Fruit fly (Drosophila melanogaster) whole organism, prepupa: ENCODE results near the gene laf.

Experiments
- Blimp-1 ChIP-seq: fragments of 200-800 bp; sonication (Bioruptor generic); optimal IDR thresholded peaks from 3 replicates; lab custom pipeline; 2017; ENCODE audit warnings: missing biosample characterization, missing genetic modification characterization, mild to moderate bottlenecking, moderate library complexity, missing genetic modification reagents
- CG10631 ChIP-seq: fragments of 200-800 bp; sonication (Bioruptor generic); optimal IDR thresholded peaks from 2 replicates; lab custom pipeline; 2016; ENCODE audit warnings: missing biosample characterization, missing genetic modification characterization
- CG10669 ChIP-seq: fragments of 200-800 bp; sonication (Bioruptor generic); optimal IDR thresholded peaks from 3 replicates; lab custom pipeline; 2018; ENCODE audit warnings: missing biosample characterization, mild to moderate bottlenecking, missing genetic modification characterization, moderate library complexity
- CG11294 ChIP-seq: fragments of 200-800 bp; sonication (Bioruptor generic); IDR thresholded peaks from 2 replicates; pipeline ENCODE4 v1.3.6; 2022; ENCODE audit warnings: missing biosample characterization, missing genetic modification characterization
- CG11762 ChIP-seq: fragments of 200-800 bp; sonication (Bioruptor generic); optimal IDR thresholded peaks from 3 replicates; lab custom pipeline; 2016; ENCODE audit warnings: missing biosample characterization, missing genetic modification characterization; ENCODE audit not compliant: insufficient read depth
- CG11902 ChIP-seq: fragments of 200-800 bp; sonication (Bioruptor generic); optimal IDR thresholded peaks from 3 replicates; lab custom pipeline; 2016; ENCODE audit warnings: missing biosample characterization, missing genetic modification characterization
- CG15336 ChIP-seq: fragments of 200-800 bp; sonication (Bioruptor generic); IDR thresholded peaks from 2 replicates; pipeline ENCODE4 v1.3.6; 2022; ENCODE audit warnings: missing biosample characterization, missing genetic modification characterization
- CG1621 ChIP-seq: fragments of 200-800 bp; sonication (Bioruptor generic); optimal IDR thresholded peaks from 3 replicates; lab custom pipeline; 2018; ENCODE audit warnings: missing biosample characterization, mild to moderate bottlenecking, missing genetic modification characterization
- CG16779 ChIP-seq: fragments of 200-800 bp; sonication (Bioruptor generic); optimal IDR thresholded peaks from 3 replicates; lab custom pipeline; 2017; ENCODE audit warnings: missing biosample characterization, mild to moderate bottlenecking, missing genetic modification characterization
- CG31627 ChIP-seq: fragments of 200-800 bp; sonication (Bioruptor generic); optimal IDR thresholded peaks from 3 replicates; lab custom pipeline; 2016; ENCODE audit warnings: missing biosample characterization, missing genetic modification characterization
- CG32006 ChIP-seq: fragments of 200-800 bp; sonication (Bioruptor generic); optimal IDR thresholded peaks from 3 replicates; lab custom pipeline; 2017; ENCODE audit warnings: missing biosample characterization, mild to moderate bottlenecking, missing genetic modification characterization
- CG34406 ChIP-seq: fragments of 200-800 bp; sonication (Bioruptor generic); optimal IDR thresholded peaks from 3 replicates; lab custom pipeline; 2016; ENCODE audit warnings: missing biosample characterization, missing genetic modification characterization
- CG4318 ChIP-seq: fragments of 200-800 bp; sonication (Bioruptor generic); optimal IDR thresholded peaks from 3 replicates; lab custom pipeline; 2017; ENCODE audit warnings: missing biosample characterization, mild to moderate bottlenecking, missing genetic modification characterization
- CG6163 ChIP-seq: fragments of 200-800 bp; sonication (Bioruptor generic); IDR thresholded peaks from 3 replicates; pipeline ENCODE4 v1.3.6; 2022; ENCODE audit warnings: missing biosample characterization, missing genetic modification characterization
- CG6276 ChIP-seq: fragments of 200-800 bp; sonication (Bioruptor generic); optimal IDR thresholded peaks from 2 replicates; lab custom pipeline; 2017; ENCODE audit warnings: missing biosample characterization, mild to moderate bottlenecking, missing genetic modification characterization
- CG6792 ChIP-seq: fragments of 200-800 bp; sonication (Bioruptor generic); optimal IDR thresholded peaks from 3 replicates; lab custom pipeline; 2016; ENCODE audit warnings: missing biosample characterization, missing genetic modification characterization
- CG6808 ChIP-seq: fragments of 200-800 bp; sonication (Bioruptor generic); optimal IDR thresholded peaks from 3 replicates; lab custom pipeline; 2017; ENCODE audit warnings: missing biosample characterization, missing genetic modification characterization, mild to moderate bottlenecking, moderate library complexity, missing genetic modification reagents
- CG8319 ChIP-seq: fragments of 200-800 bp; sonication (Bioruptor generic); optimal IDR thresholded peaks from 3 replicates; lab custom pipeline; 2016; ENCODE audit warnings: missing biosample characterization, missing genetic modification characterization
- CG8632 ChIP-seq: fragments of 200-800 bp; sonication (Bioruptor generic); optimal IDR thresholded peaks from 3 replicates; lab custom pipeline; 2016; ENCODE audit warnings: missing biosample characterization, missing genetic modification characterization
- CG9139 ChIP-seq: fragments of 200-800 bp; sonication (Bioruptor generic); optimal IDR thresholded peaks from 3 replicates; lab custom pipeline; 2017; ENCODE audit warnings: missing biosample characterization, mild to moderate bottlenecking, missing genetic modification characterization
- Eip78C ChIP-seq: fragments of 200-800 bp; sonication (Bioruptor generic); peaks from one replicate; lab custom pipeline; 2016; ENCODE audit warnings: missing biosample characterization, missing genetic modification characterization
- Eip93F ChIP-seq: fragments of 200-800 bp; sonication (Bioruptor generic); optimal IDR thresholded peaks from 2 replicates; lab custom pipeline; 2016; ENCODE audit warnings: missing biosample characterization, mild to moderate bottlenecking, missing genetic modification characterization
- Ets21C ChIP-seq: fragments of 200-800 bp; sonication (Bioruptor generic); optimal IDR thresholded peaks from 3 replicates; lab custom pipeline; 2016; ENCODE audit warnings: missing biosample characterization, missing genetic modification characterization
- Ets96B ChIP-seq: fragments of 200-800 bp; optimal IDR thresholded peaks from 2 replicates; lab custom pipeline; 2019; ENCODE audit warnings: missing biosample characterization, mild to moderate bottlenecking, missing genetic modification characterization, moderate library complexity
- Hr38 ChIP-seq: sonication (Bioruptor generic); optimal IDR thresholded peaks from 2 replicates; lab custom pipeline; 2016; ENCODE audit warnings: missing biosample characterization, missing genetic modification characterization
- Hr39 ChIP-seq: fragments of 200-800 bp; sonication (Bioruptor generic); optimal IDR thresholded peaks from 2 replicates; lab custom pipeline; 2016; ENCODE audit warnings: missing biosample characterization, missing genetic modification characterization
- Hr4 ChIP-seq: fragments of 200-800 bp; sonication (Bioruptor generic); optimal IDR thresholded peaks from 3 replicates; lab custom pipeline; 2016; ENCODE audit warnings: missing biosample characterization, missing genetic modification characterization
- Lpt ChIP-seq: fragments of 200-800 bp; sonication (Bioruptor generic); optimal IDR thresholded peaks from 3 replicates; lab custom pipeline; 2016; ENCODE audit warnings: missing biosample characterization, missing genetic modification characterization
- Met ChIP-seq: fragments of 200-800 bp; sonication (Bioruptor generic); optimal IDR thresholded peaks from 3 replicates; lab custom pipeline; 2016; ENCODE audit warnings: missing biosample characterization, missing genetic modification characterization
- Smox ChIP-seq: fragments of 200-800 bp; sonication (Bioruptor generic); optimal IDR thresholded peaks from 3 replicates; lab custom pipeline; 2016; ENCODE audit warnings: missing biosample characterization, missing genetic modification characterization
- Sox102F ChIP-seq: fragments of 200-800 bp; sonication (Bioruptor generic); optimal IDR thresholded peaks from 2 replicates; lab custom pipeline; 2016; ENCODE audit warnings: missing biosample characterization, mild to moderate bottlenecking, missing genetic modification characterization
- Sox14 ChIP-seq: fragments of 200-800 bp; sonication (Bioruptor generic); optimal IDR thresholded peaks from 3 replicates; lab custom pipeline; 2016; ENCODE audit warnings: missing biosample characterization, missing genetic modification characterization
- Sox15 ChIP-seq: fragments of 200-800 bp; sonication (Bioruptor generic); optimal IDR thresholded peaks from 3 replicates; lab custom pipeline; 2016; ENCODE audit warnings: missing biosample characterization, missing genetic modification characterization
- achi ChIP-seq: fragments of 200-800 bp; sonication (Bioruptor generic); optimal IDR thresholded peaks from 3 replicates; lab custom pipeline; 2016; ENCODE audit warnings: missing biosample characterization, missing genetic modification characterization
- cyc ChIP-seq: fragments of 200-800 bp; sonication (Bioruptor generic); optimal IDR thresholded peaks from 3 replicates; lab custom pipeline; 2016; ENCODE audit warnings: missing biosample characterization, missing genetic modification characterization
- dsx ChIP-seq: fragments of 200-800 bp; optimal IDR thresholded peaks from 3 replicates; lab custom pipeline; 2019; ENCODE audit warnings: missing biosample characterization, mild to moderate bottlenecking, missing genetic modification characterization, moderate library complexity; ENCODE audit not compliant: poor library complexity, severe bottlenecking
- esn ChIP-seq: fragments of 200-800 bp; sonication (Bioruptor generic); optimal IDR thresholded peaks from 2 replicates; lab custom pipeline; 2016; ENCODE audit warnings: missing biosample characterization, mild to moderate bottlenecking, missing genetic modification characterization, moderate library complexity
- fd59A ChIP-seq: fragments of 200-800 bp; sonication (Bioruptor generic); optimal IDR thresholded peaks from 2 replicates; lab custom pipeline; 2017; ENCODE audit warnings: missing biosample characterization, mild to moderate bottlenecking, missing genetic modification characterization, missing genetic modification reagents
- fd85E ChIP-seq: fragments of 200-800 bp; sonication (Bioruptor generic); optimal IDR thresholded peaks from 3 replicates; lab custom pipeline; 2016; ENCODE audit warnings: missing biosample characterization, missing genetic modification characterization
- fkh ChIP-seq: fragments of 200-800 bp; sonication (Bioruptor generic); optimal IDR thresholded peaks from 3 replicates; lab custom pipeline; 2017; ENCODE audit warnings: missing biosample characterization, mild to moderate bottlenecking, missing genetic modification characterization, moderate library complexity
- lz ChIP-seq: fragments of 200-800 bp; sonication (Bioruptor generic); optimal IDR thresholded peaks from 3 replicates; lab custom pipeline; 2016; ENCODE audit warnings: missing biosample characterization, missing genetic modification characterization
- net ChIP-seq: fragments of 200-800 bp; sonication (Bioruptor generic); optimal IDR thresholded peaks from 3 replicates; lab custom pipeline; 2016; ENCODE audit warnings: missing biosample characterization, missing genetic modification characterization
- pdm3 ChIP-seq: fragments of 200-800 bp; sonication (Bioruptor generic); optimal IDR thresholded peaks from 3 replicates; lab custom pipeline; 2016; ENCODE audit warnings: missing biosample characterization, missing genetic modification characterization
- salr ChIP-seq, 2 experiments: fragments of 200-800 bp; sonication (Bioruptor generic); optimal IDR thresholded peaks; 3 replicates each; lab custom pipeline; 2016 to 2018; ENCODE audit warnings: missing biosample characterization in 2 of 2, missing genetic modification characterization in 2 of 2, mild to moderate bottlenecking in 1 of 2
- spab ChIP-seq: fragments of 200-800 bp; sonication (Bioruptor generic); optimal IDR thresholded peaks from 2 replicates; lab custom pipeline; 2017; ENCODE audit warnings: missing biosample characterization, mild to moderate bottlenecking, missing genetic modification characterization, missing genetic modification reagents
- ss ChIP-seq, 2 experiments: fragments of 200-800 bp; sonication (Bioruptor generic); optimal IDR thresholded peaks; 2 replicates in 1 of 2; 3 replicates in 1 of 2; lab custom pipeline; 2017 to 2018; ENCODE audit warnings: mild to moderate bottlenecking in 2 of 2, missing biosample characterization in 2 of 2, missing genetic modification characterization in 2 of 2, moderate library complexity in 1 of 2
- topi ChIP-seq: fragments of 200-800 bp; sonication (Bioruptor generic); optimal IDR thresholded peaks from 3 replicates; lab custom pipeline; 2016; ENCODE audit warnings: missing biosample characterization, missing genetic modification characterization
- vri ChIP-seq: fragments of 200-800 bp; sonication (Bioruptor generic); optimal IDR thresholded peaks from 3 replicates; lab custom pipeline; 2016; ENCODE audit warnings: missing biosample characterization, mild to moderate bottlenecking, missing genetic modification characterization

Gene laf

dm6 chr3R:4895553-4895952 is 17.2 kb upstream of the laf start:
- TF ChIP-seq CG6792 (no peak), CG6808 (no peak), Eip78C (peak; percentile 17), Sox15 (GFP tag; lab: Kevin White, UChicago) (no peak)

- TF ChIP-seq cyc (peak; percentile 56), CG1621 (peak; percentile 9), Met (peak; percentile 52), Hr39 (GFP tag; lab: Kevin White, UChicago) (peak; percentile 66), salr (GFP tag; optimal IDR thresholded peaks at IDR 0.05; lab: Kevin White, UChicago) (no peak), CG4318 (GFP tag; lab: Kevin White, UChicago) (no peak), fkh (no peak), fd85E (GFP tag; lab: Kevin White, UChicago) (no peak), Eip78C (peak; percentile 79), CG11294 (GFP tag; lab: Robert Waterston, UW) (no peak), achi (GFP tag; lab: Kevin White, UChicago) (no peak), Smox (GFP tag; lab: Kevin White, UChicago) (peak; percentile 52), CG11902 (peak; percentile 18), vri (no peak), dsx (peak; percentile 31), Hr4 (GFP tag; lab: Kevin White, UChicago) (no peak), CG6276 (GFP tag; lab: Kevin White, UChicago) (no peak), CG9139 (GFP tag; lab: Kevin White, UChicago) (no peak), Sox14 (GFP tag; lab: Kevin White, UChicago) (peak; percentile 14), Sox15 (GFP tag; lab: Kevin White, UChicago) (peak; percentile 8), CG8632 (GFP tag; lab: Kevin White, UChicago) (peak; percentile 11), esn (GFP tag; lab: Kevin White, UChicago) (peak; percentile 60), Blimp-1 (no peak), Ets21C (GFP tag; lab: Kevin White, UChicago) (peak; percentile 43), lz (GFP tag; lab: Kevin White, UChicago) (peak; percentile 57), CG10669 (GFP tag; lab: Kevin White, UChicago) (peak; percentile 28), Sox102F (peak; percentile 54), spab (GFP tag; lab: Kevin White, UChicago) (no peak), CG31627 (GFP tag; lab: Kevin White, UChicago) (peak; percentile 62), CG10631 (GFP tag; lab: Kevin White, UChicago) (peak; percentile 37), Ets96B (peak; percentile 25), CG6163 (peak; percentile 50; the same call in 1 of the 3 replicates), topi (GFP tag; lab: Kevin White, UChicago) (peak; percentile 50), CG8319 (GFP tag; lab: Kevin White, UChicago) (no peak), Hr38 (GFP tag; lab: Kevin White, UChicago) (no peak), pdm3 (GFP tag; lab: Kevin White, UChicago) (peak; percentile 39), CG15336 (GFP tag; lab: Robert Waterston, UW) (no peak), CG16779 (tag; lab: Kevin White, UChicago) (no peak), CG6792 (peak; percentile 30), CG32006 (GFP tag; lab: Kevin White, UChicago) (no peak), Eip93F (GFP tag; lab: Kevin White, UChicago) (no peak), ss (GFP tag; optimal IDR thresholded peaks at IDR 0.05; lab: Kevin White, UChicago) (no peak), net (GFP tag; lab: Kevin White, UChicago) (no peak), CG34406 (GFP tag; lab: Kevin White, UChicago) (no peak), Lpt (GFP tag; lab: Kevin White, UChicago) (no peak), CG11762 (GFP tag; lab: Kevin White, UChicago) (no peak), fd59A (no peak)
Measured at dm6 chr3R:4886086-4886812, 7.9 kb upstream of the laf start.
